Fruit fly (Drosophila melanogaster) whole organism, adult: ENCODE results near the gene mtTFB1.

Experiments
- CG12768 ChIP-seq: fragments of 200-800 bp; sonication (Bioruptor generic); optimal IDR thresholded peaks from 2 replicates; lab custom pipeline; 2017; ENCODE audit warnings: missing biosample characterization, missing genetic modification characterization, mild to moderate bottlenecking, moderate library complexity, missing genetic modification reagents
- CG14711 ChIP-seq: fragments of 200-800 bp; sonication (Bioruptor generic); optimal IDR thresholded peaks from 2 replicates; lab custom pipeline; 2018; ENCODE audit warnings: missing biosample characterization, mild to moderate bottlenecking, missing genetic modification characterization, moderate library complexity
- CG7045 ChIP-seq: fragments of 200-800 bp; sonication (Bioruptor generic); optimal IDR thresholded peaks from 2 replicates; lab custom pipeline; 2017; ENCODE audit warnings: missing biosample characterization, mild to moderate bottlenecking, missing genetic modification characterization
- Hr96 ChIP-seq: fragments of 200-800 bp; sonication (Bioruptor generic); optimal IDR thresholded peaks from 2 replicates; lab custom pipeline; 2016; ENCODE audit warnings: missing biosample characterization, missing genetic modification characterization
- kay ChIP-seq: fragments of 200-800 bp; sonication (Bioruptor generic); peaks from one replicate; lab custom pipeline; 2016; ENCODE audit warnings: missing biosample characterization, missing genetic modification characterization, borderline replicate concordance
- tj ChIP-seq: fragments of 200-800 bp; sonication (Bioruptor generic); optimal IDR thresholded peaks from 3 replicates; lab custom pipeline; 2017; ENCODE audit warnings: missing biosample characterization, mild to moderate bottlenecking, missing genetic modification characterization, moderate library complexity

- no peak for TF ChIP-seq kay
- TF ChIP-seq CG7045 (GFP tag; lab: Kevin White, UChicago): no peak
- no peak for TF ChIP-seq CG12768 (GFP tag; lab: Kevin White, UChicago)
- no peak for TF ChIP-seq CG14711 (tag; lab: Kevin White, UChicago)
- no peak for TF ChIP-seq tj (GFP tag; lab: Kevin White, UChicago)
- TF ChIP-seq Hr96 (GFP tag; lab: Kevin White, UChicago): no peak
Observed at dm6 chr3L:11681794-11682193, 27.0 kb upstream of the mtTFB1 start, which contains the start of gene TfIIEalpha.
